Fruit fly (Drosophila melanogaster): ENCODE measurements around the gene CG17917.

Gene CG17917

DNA sequence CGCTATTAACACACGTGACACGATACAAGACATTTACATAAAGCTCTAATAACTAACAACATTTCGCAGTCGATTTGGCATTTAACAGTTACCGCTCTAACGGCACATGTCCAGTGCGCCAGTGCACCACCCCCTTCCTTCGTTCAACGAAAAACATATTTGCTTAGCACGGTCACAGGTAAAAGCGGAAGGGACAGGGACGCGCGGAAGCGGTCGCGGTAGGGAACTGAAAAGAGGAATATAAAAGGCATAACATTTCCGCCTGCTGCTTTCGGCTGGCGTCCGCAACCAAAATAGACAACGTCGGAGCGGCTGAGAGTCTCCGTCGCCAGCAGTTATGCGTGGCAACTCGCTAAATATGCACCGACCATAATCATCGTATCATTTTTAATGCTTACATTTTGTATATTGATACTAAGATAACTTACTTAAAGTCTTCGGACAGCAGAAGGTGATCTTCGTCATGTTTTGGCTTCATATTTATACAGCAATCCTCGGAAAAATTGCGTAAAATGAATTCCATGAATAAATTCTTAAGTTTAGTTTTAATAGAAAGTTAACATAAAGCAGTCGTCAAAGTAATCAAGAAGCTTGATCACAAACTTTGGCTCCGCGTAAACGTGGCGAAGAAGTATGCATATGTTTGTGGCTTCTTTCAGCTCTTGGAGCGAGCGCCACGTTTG lies 10.1 kb downstream of the CG17917 start:
- no peak for TF ChIP-seq CG3726 (GFP tag; IDR thresholded peaks at IDR 0.05)
- peak; percentile 12; the same call in 1 of the 3 replicates for TF ChIP-seq ci (GFP tag; IDR thresholded peaks at IDR 0.05)
- TF ChIP-seq CG4730 (GFP tag; IDR thresholded peaks at IDR 0.05): no peak
- no peak for TF ChIP-seq pfk (GFP tag; optimal IDR thresholded peaks at IDR 0.05)
- peak; percentile 32 for TF ChIP-seq unpg (GFP tag; optimal IDR thresholded peaks at IDR 0.05)
- no peak for TF ChIP-seq tup (GFP tag; optimal IDR thresholded peaks at IDR 0.05)
- TF ChIP-seq CG13424 (tag; optimal IDR thresholded peaks at IDR 0.05): peak; percentile 56
- peak in 1 of 2 experiments; percentile 53 for TF ChIP-seq Eip74EF (GFP tag; optimal IDR thresholded peaks at IDR 0.05)
- TF ChIP-seq CG12744 (GFP tag; optimal IDR thresholded peaks at IDR 0.05): no peak
- no peak for TF ChIP-seq ERR (GFP tag; optimal IDR thresholded peaks at IDR 0.05)
- TF ChIP-seq Meics (GFP tag; optimal IDR thresholded peaks at IDR 0.05): peak; percentile 41
- peak; percentile 32 for TF ChIP-seq grau (tag; optimal IDR thresholded peaks at IDR 0.05)
- peak; percentile 21 for TF ChIP-seq Ssrp (tag; optimal IDR thresholded peaks at IDR 0.05)
- no peak for TF ChIP-seq CG4328 (GFP tag; optimal IDR thresholded peaks at IDR 0.05)
- peak in 1 of 2 experiments; percentile 55 for TF ChIP-seq Hr51 (GFP tag; optimal IDR thresholded peaks at IDR 0.05)
- TF ChIP-seq sob (GFP tag; IDR thresholded peaks at IDR 0.05): 0 out of 2 replicates have a peak, but pooled peaks have one; percentile 14
- peak; percentile 51 for TF ChIP-seq CG2712 (tag; optimal IDR thresholded peaks at IDR 0.05)
- TF ChIP-seq CG10431 (GFP tag; optimal IDR thresholded peaks at IDR 0.05): no peak
- peak; percentile 14 for TF ChIP-seq CG10267 (tag; optimal IDR thresholded peaks at IDR 0.05)
- peak; percentile 62 for TF ChIP-seq Sox100B (GFP tag; optimal IDR thresholded peaks at IDR 0.05)
- no peak for TF ChIP-seq pho (GFP tag; optimal IDR thresholded peaks at IDR 0.05)
- no peak for TF ChIP-seq HmgZ (tag; optimal IDR thresholded peaks at IDR 0.05)
- TF ChIP-seq tna (GFP tag; IDR thresholded peaks at IDR 0.05; ENCODE audit: partially characterized antibody): peak; percentile 25; the same call in 1 of the 2 replicates
- TF ChIP-seq crol (GFP tag; IDR thresholded peaks at IDR 0.05): peak; percentile 75
- TF ChIP-seq lab (GFP tag; optimal IDR thresholded peaks at IDR 0.05): no peak
- peak; percentile 55; the same call in 1 of the 2 replicates for TF ChIP-seq Drgx (GFP tag; IDR thresholded peaks at IDR 0.05)
- no peak for TF ChIP-seq Hand (GFP tag; optimal IDR thresholded peaks at IDR 0.05)
- TF ChIP-seq CG15514 (GFP tag; optimal IDR thresholded peaks at IDR 0.05): no peak
- no peak for TF ChIP-seq CG10462 (GFP tag; optimal IDR thresholded peaks at IDR 0.05)
- peak; percentile 36 for TF ChIP-seq CG17829 (tag; optimal IDR thresholded peaks at IDR 0.05)
- no peak for TF ChIP-seq hbn (GFP tag; IDR thresholded peaks at IDR 0.05; ENCODE audit: partially characterized antibody)
- no peak for TF ChIP-seq CG18476 (GFP tag; optimal IDR thresholded peaks at IDR 0.05)
- TF ChIP-seq PHDP (tag; optimal IDR thresholded peaks at IDR 0.05): peak; percentile 21
- no peak for TF ChIP-seq CG12942 (GFP tag; optimal IDR thresholded peaks at IDR 0.05)
- no peak for TF ChIP-seq jumu (GFP tag; optimal IDR thresholded peaks at IDR 0.05)
- no peak for TF ChIP-seq fru (optimal IDR thresholded peaks at IDR 0.05)
- peak; percentile 13 for TF ChIP-seq CG30403 (GFP tag; optimal IDR thresholded peaks at IDR 0.05)
- TF ChIP-seq CG12391 (tag; optimal IDR thresholded peaks at IDR 0.05): peak; percentile 27
- peak; percentile 41 for TF ChIP-seq Sox102F (GFP tag; optimal IDR thresholded peaks at IDR 0.05)
- peak; percentile 60 for TF ChIP-seq dmrt99B (tag; optimal IDR thresholded peaks at IDR 0.05)
- TF ChIP-seq onecut (GFP tag; IDR thresholded peaks at IDR 0.05): no peak
- TF ChIP-seq en (GFP tag; optimal IDR thresholded peaks at IDR 0.05): no peak
- no peak for TF ChIP-seq CG8924 (tag; optimal IDR thresholded peaks at IDR 0.05)
- TF ChIP-seq Hsf (GFP tag; optimal IDR thresholded peaks at IDR 0.05): peak; percentile 8
- peak; percentile 23 for TF ChIP-seq ATbp (GFP tag; optimal IDR thresholded peaks at IDR 0.05)
- TF ChIP-seq Pdp1 (GFP tag; optimal IDR thresholded peaks at IDR 0.05): peak in 1 of 2 experiments; percentile 22
- TF ChIP-seq zf30C (GFP tag; optimal IDR thresholded peaks at IDR 0.05): no peak
- TF ChIP-seq Deaf1 (tag; optimal IDR thresholded peaks at IDR 0.05): no peak
